Worm (Caenorhabditis elegans): ENCODE results near the gene B0281.4.

The B0281.4 gene

DNA sequence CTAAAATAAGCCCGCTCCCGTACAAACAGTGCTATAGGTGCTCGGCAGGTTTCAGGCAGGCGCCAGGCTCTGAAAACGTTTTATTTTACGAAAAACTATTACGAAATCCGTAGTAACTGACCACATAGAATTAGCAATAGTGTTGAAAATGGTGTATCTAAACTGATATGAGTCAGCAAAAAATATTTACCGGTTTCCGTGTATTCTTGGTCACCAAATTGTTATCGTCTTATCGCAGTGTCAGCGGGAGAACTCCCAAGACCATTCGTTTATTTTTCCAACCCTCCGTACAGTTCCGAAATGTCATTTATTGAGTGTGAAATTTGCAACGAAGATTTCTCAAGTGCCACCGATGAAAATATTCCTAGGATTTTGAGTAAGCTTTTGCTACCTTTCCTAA is 33.6 kb upstream of the B0281.4 start, which contains the start of gene F43C11.8:
Gene F43C11.8, plus strand, starts transcription at position 301 of the 400 bp plus-strand sequence.
- TF ChIP-seq ham-2 (GFP tag; optimal IDR thresholded peaks at IDR 0.05) (no peak), blmp-1 (tag; optimal IDR thresholded peaks at IDR 0.05) (no peak), snpc-4 (tag; optimal IDR thresholded peaks at IDR 0.05) (no peak), elt-1 (tag; optimal IDR thresholded peaks at IDR 0.05; ENCODE audit: borderline replicate concordance, insufficient read depth) (no peak), mep-1 (tag; optimal IDR thresholded peaks at IDR 0.05) (no peak), nhr-2 (tag; optimal IDR thresholded peaks at IDR 0.05) (no peak), nhr-237 (tag; optimal IDR thresholded peaks at IDR 0.05) (no peak), lin-32 (GFP tag; optimal IDR thresholded peaks at IDR 0.05) (no peak), nhr-76 (tag; optimal IDR thresholded peaks at IDR 0.05) (no peak)

DNA sequence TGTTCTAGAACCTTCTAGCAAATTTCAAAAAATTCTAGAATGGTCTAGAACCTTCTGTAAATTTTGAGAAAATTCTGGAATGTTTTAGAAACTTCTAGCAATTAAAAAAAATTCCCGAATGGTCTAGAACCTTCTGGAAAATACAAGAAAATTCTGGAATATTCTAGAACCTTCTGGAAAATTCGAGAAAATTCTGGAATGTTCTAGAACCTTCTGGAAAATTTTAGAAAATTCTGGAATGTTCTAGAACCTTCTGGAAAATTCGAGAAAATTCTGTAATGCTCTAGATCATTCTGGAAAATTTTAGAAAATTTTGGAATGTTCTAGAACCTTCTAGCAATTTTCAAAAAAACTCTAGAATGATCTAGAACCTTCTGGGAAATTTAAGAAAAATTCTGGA is 31.8 kb upstream of the B0281.4 start:
- TF ChIP-seq nhr-12 (tag; optimal IDR thresholded peaks at IDR 0.05) = no peak
- TF ChIP-seq sptf-1 (tag; optimal IDR thresholded peaks at IDR 0.05) = no peak
- no peak for TF ChIP-seq mab-5 (tag; optimal IDR thresholded peaks at IDR 0.05)
- no peak for TF ChIP-seq unc-39 (tag; optimal IDR thresholded peaks at IDR 0.05)
- peak; percentile 37 for TF ChIP-seq ceh-83 (GFP tag; optimal IDR thresholded peaks at IDR 0.05)

DNA sequence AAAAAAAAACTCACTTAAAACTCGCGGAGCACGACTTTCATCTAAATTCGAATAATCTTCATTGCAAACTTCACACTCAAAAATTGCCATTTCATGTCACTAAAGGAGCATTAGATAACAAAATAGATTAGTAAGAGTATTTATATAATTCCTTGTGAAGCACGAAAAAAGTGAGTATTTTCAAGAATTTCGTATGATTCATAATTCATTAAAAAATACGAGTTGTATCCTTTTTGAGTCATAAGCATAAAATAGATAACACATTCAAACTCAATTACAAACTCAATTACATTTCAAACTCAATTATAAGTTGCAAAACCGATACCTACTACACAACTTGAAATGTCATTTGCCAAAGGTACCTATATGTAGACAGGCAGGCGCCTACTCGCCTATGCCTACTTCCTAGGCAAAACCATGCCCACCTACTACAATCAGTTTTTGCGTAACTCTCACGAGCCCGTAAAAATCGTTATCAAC is 30.4 kb upstream of the B0281.4 start, which contains the start of the genes ZK1240.8 and ZK1240.1:
Gene ZK1240.8, minus strand, starts transcription at position 101 of the 480 bp plus-strand sequence.
Gene ZK1240.1, plus strand, starts transcription at position 430 of the 480 bp plus-strand sequence.
- TF ChIP-seq nhr-2 (tag; optimal IDR thresholded peaks at IDR 0.05) (no peak), lin-32 (GFP tag; optimal IDR thresholded peaks at IDR 0.05) (no peak), ceh-43 (GFP tag; optimal IDR thresholded peaks at IDR 0.05) (no peak), mls-2 (tag; optimal IDR thresholded peaks at IDR 0.05) (no peak)

- TF ChIP-seq ceh-43 (GFP tag; optimal IDR thresholded peaks at IDR 0.05) = no peak
- no peak for TF ChIP-seq unc-120 (tag; optimal IDR thresholded peaks at IDR 0.05; ENCODE audit: poor library complexity, severe bottlenecking)
- no peak for TF ChIP-seq hlh-1 (tag; optimal IDR thresholded peaks at IDR 0.05)
- no peak for TF ChIP-seq mls-2 (tag; optimal IDR thresholded peaks at IDR 0.05)
- TF ChIP-seq lin-13 (tag; optimal IDR thresholded peaks at IDR 0.05) = no peak
- TF ChIP-seq nhr-12 (tag; optimal IDR thresholded peaks at IDR 0.05) = no peak
- TF ChIP-seq ceh-39 (tag; optimal IDR thresholded peaks at IDR 0.05) = no peak
- TF ChIP-seq lsy-2 (tag; optimal IDR thresholded peaks at IDR 0.05) = no peak
- no peak for TF ChIP-seq nhr-2 (tag; optimal IDR thresholded peaks at IDR 0.05)
- no peak for TF ChIP-seq nhr-28 (tag; optimal IDR thresholded peaks at IDR 0.05)
Measured at ce11 chrII:2324956-2325355, 26.3 kb upstream of the B0281.4 start, which contains the start of gene ZK1240.11. Gene ZK1240.11, plus strand, starts transcription at chrII:2325256.

ce11 chrII:2322857-2323518 is 24.3 kb upstream of the B0281.4 start, which contains the start of the genes ZK1240.6 and ZK1240.2:
Gene ZK1240.6, minus strand, starts transcription at chrII:2322907.
Gene ZK1240.2, plus strand, starts transcription at chrII:2323376.
- TF ChIP-seq cnd-1 (tag; optimal IDR thresholded peaks at IDR 0.05) (no peak), sem-2 (GFP tag; optimal IDR thresholded peaks at IDR 0.05) (no peak), hlh-1 (tag; optimal IDR thresholded peaks at IDR 0.05) (no peak), elt-1 (tag; optimal IDR thresholded peaks at IDR 0.05; ENCODE audit: borderline replicate concordance, insufficient read depth) (no peak), pha-4 (tag; optimal IDR thresholded peaks at IDR 0.05) (no peak), nhr-2 (tag; optimal IDR thresholded peaks at IDR 0.05) (no peak), ceh-39 (tag; optimal IDR thresholded peaks at IDR 0.05) (no peak), snpc-4 (tag; optimal IDR thresholded peaks at IDR 0.05) (no peak), nhr-12 (tag; optimal IDR thresholded peaks at IDR 0.05) (no peak), bed-3 (GFP tag; optimal IDR thresholded peaks at IDR 0.05) (no peak), ces-1 (GFP tag; optimal IDR thresholded peaks at IDR 0.05) (no peak), ceh-43 (GFP tag; optimal IDR thresholded peaks at IDR 0.05) (no peak), drap-1 (GFP tag; optimal IDR thresholded peaks at IDR 0.05) (no peak), unc-120 (tag; optimal IDR thresholded peaks at IDR 0.05; ENCODE audit: poor library complexity, severe bottlenecking) (no peak), zip-8 (tag; optimal IDR thresholded peaks at IDR 0.05) (no peak), nhr-237 (tag; optimal IDR thresholded peaks at IDR 0.05) (no peak), tbx-8 (GFP tag; optimal IDR thresholded peaks at IDR 0.05) (no peak), mab-5 (tag; optimal IDR thresholded peaks at IDR 0.05) (no peak)
